Worm (Caenorhabditis elegans) whole organism, L4 larva: ENCODE results near the gene M18.3.

Source experiments
- D1046.2 ChIP-seq: fragments of 200-800 bp; sonication (Bioruptor generic); IDR thresholded peaks from 2 replicates; pipeline ENCODE4 v1.3.6; 2022; ENCODE audit warnings: missing genetic modification characterization, missing compliant biosample characterization
- F26F4.8 ChIP-seq: fragments of 200-800 bp; sonication (Bioruptor generic); conservative IDR thresholded peaks from 2 replicates; pipeline ENCODE4 v1.3.6; 2022; ENCODE audit warnings: missing genetic modification characterization, missing compliant biosample characterization
- F44E2.7 ChIP-seq: fragments of 200-800 bp; sonication (Bioruptor generic); IDR thresholded peaks from 2 replicates; pipeline ENCODE4 v2.1.2; 2022; ENCODE audit warnings: missing genetic modification characterization, missing compliant biosample characterization
- R02D3.7 ChIP-seq: fragments of 150-350 bp; sonication (generic microtip); optimal IDR thresholded peaks from 3 replicates; lab custom pipeline; 2014; ENCODE audit warnings: missing biosample characterization, missing genetic modification characterization
- Y48G9A.11 ChIP-seq: fragments of 200-800 bp; sonication (Bioruptor generic); IDR thresholded peaks from 2 replicates; pipeline ENCODE4 v1.3.6; 2022; ENCODE audit warnings: missing genetic modification reagents, missing genetic modification characterization, missing compliant biosample characterization
- aly-2 ChIP-seq: sonication (generic microtip); optimal IDR thresholded peaks from 2 replicates; lab custom pipeline; 2018; ENCODE audit warnings: missing biosample characterization, missing genetic modification characterization
- arid-1 ChIP-seq: fragments of 200-800 bp; sonication (Bioruptor generic); conservative IDR thresholded peaks from 2 replicates; pipeline ENCODE4 v1.3.6; 2022; ENCODE audit warnings: missing genetic modification reagents, missing genetic modification characterization, missing compliant biosample characterization
- ceh-20 ChIP-seq: fragments of 200-800 bp; sonication (Bioruptor generic); IDR thresholded peaks from 2 replicates; pipeline ENCODE4 v1.3.6; 2022; ENCODE audit warnings: missing genetic modification reagents, missing genetic modification characterization, missing compliant biosample characterization
- ceh-28 ChIP-seq: fragments of 150-350 bp; optimal IDR thresholded peaks from 2 replicates; lab custom pipeline; 2014; ENCODE audit warnings: missing biosample characterization, missing genetic modification reagents, missing genetic modification characterization
- ceh-62 ChIP-seq: sonication (generic microtip); optimal IDR thresholded peaks from 2 replicates; lab custom pipeline; 2017; ENCODE audit warnings: missing biosample characterization, missing genetic modification characterization
- daf-12 ChIP-seq: fragments of 150-350 bp; optimal IDR thresholded peaks from 2 replicates; lab custom pipeline; 2014; ENCODE audit warnings: missing biosample characterization, missing genetic modification reagents, missing genetic modification characterization
- dmd-6 ChIP-seq: fragments of 200-800 bp; sonication (Bioruptor generic); IDR thresholded peaks from 2 replicates; pipeline ENCODE4 v1.3.6; 2022; ENCODE audit warnings: missing genetic modification reagents, missing genetic modification characterization, missing compliant biosample characterization
- dmd-8 ChIP-seq: fragments of 200-800 bp; sonication (Bioruptor generic); IDR thresholded peaks from 2 replicates; pipeline ENCODE4 v1.3.6; 2022; ENCODE audit warnings: missing genetic modification characterization, missing compliant biosample characterization
- dmd-9 ChIP-seq: fragments of 200-800 bp; sonication (Bioruptor generic); IDR thresholded peaks from 2 replicates; pipeline ENCODE4 v1.3.6; 2022; ENCODE audit warnings: missing genetic modification reagents, missing genetic modification characterization, missing compliant biosample characterization
- egl-27 ChIP-seq: sonication (generic microtip); optimal IDR thresholded peaks from 3 replicates; lab custom pipeline; 2017; ENCODE audit warnings: missing biosample characterization, missing genetic modification reagents, missing genetic modification characterization
- egl-43 ChIP-seq: fragments of 200-800 bp; sonication (Bioruptor generic); IDR thresholded peaks from 2 replicates; pipeline ENCODE4 v1.3.6; 2022; ENCODE audit warnings: missing genetic modification reagents, missing genetic modification characterization, missing compliant biosample characterization
- gei-8 ChIP-seq: fragments of 200-800 bp; sonication (Bioruptor generic); optimal IDR thresholded peaks from 2 replicates; lab custom pipeline; 2018; ENCODE audit warnings: mild to moderate bottlenecking, missing genetic modification characterization, missing compliant biosample characterization
- hif-1 ChIP-seq, 2 experiments: sonication (generic microtip); optimal IDR thresholded peaks; 2 replicates each; lab custom pipeline; 2016 to 2017; ENCODE audit warnings: missing compliant biosample characterization in 2 of 2, missing genetic modification characterization in 2 of 2, missing genetic modification reagents in 2 of 2, missing genotype in 2 of 2, mild to moderate bottlenecking in 1 of 2
- hlh-30 ChIP-seq: sonication (generic microtip); optimal IDR thresholded peaks from 2 replicates; lab custom pipeline; 2017; ENCODE audit warnings: antibody characterized with exemption, mild to moderate bottlenecking, missing genetic modification characterization, missing compliant biosample characterization; ENCODE audit not compliant: insufficient read depth
- hmg-1.1 ChIP-seq: fragments of 200-800 bp; sonication (Bioruptor generic); IDR thresholded peaks from 2 replicates; pipeline ENCODE4 v1.3.6; 2022; ENCODE audit warnings: missing genetic modification reagents, missing genetic modification characterization, missing compliant biosample characterization
- lim-7 ChIP-seq: fragments of 200-800 bp; sonication (Bioruptor generic); IDR thresholded peaks from 2 replicates; pipeline ENCODE4 v1.3.6; 2022; ENCODE audit warnings: missing genetic modification characterization, missing compliant biosample characterization
- lin-38 ChIP-seq: fragments of 200-800 bp; sonication (Bioruptor generic); IDR thresholded peaks from 2 replicates; pipeline ENCODE4 v1.3.6; 2022; ENCODE audit warnings: missing genetic modification reagents, missing genetic modification characterization, missing compliant biosample characterization
- lin-39 ChIP-seq: fragments of 150-350 bp; optimal IDR thresholded peaks from 2 replicates; lab custom pipeline; 2014; ENCODE audit warnings: missing biosample characterization, missing genetic modification reagents, missing genetic modification characterization
- lsy-2 ChIP-seq, 2 experiments: fragments of 150-350 bp in 1 of 2; sonication (generic microtip) in 1 of 2; optimal IDR thresholded peaks; 2 replicates each; lab custom pipeline; 2014 to 2017; ENCODE audit warnings: missing biosample characterization in 2 of 2, missing genetic modification characterization in 2 of 2
- madf-5 ChIP-seq, 2 experiments: fragments of 200-800 bp; sonication (Bioruptor generic); IDR thresholded peaks; 2 replicates each; pipeline ENCODE4 v1.3.6; 2022; ENCODE audit warnings: missing compliant biosample characterization in 2 of 2, missing genetic modification characterization in 2 of 2
- mdt-29 ChIP-seq: fragments of 200-800 bp; sonication (Bioruptor generic); IDR thresholded peaks from 2 replicates; pipeline ENCODE4 v1.3.6; 2022; ENCODE audit warnings: missing genetic modification reagents, missing genetic modification characterization, missing compliant biosample characterization
- mep-1 ChIP-seq: fragments of 150-350 bp; sonication (generic microtip); optimal IDR thresholded peaks from 3 replicates; lab custom pipeline; 2014; ENCODE audit warnings: missing biosample characterization, missing genetic modification characterization
- mes-2 ChIP-seq: sonication (generic microtip); optimal IDR thresholded peaks from 2 replicates; lab custom pipeline; 2016; ENCODE audit warnings: missing genotype, mild to moderate bottlenecking, missing genetic modification characterization, missing compliant biosample characterization; ENCODE audit not compliant: poor library complexity, severe bottlenecking
- nhr-28 ChIP-seq: fragments of 150-350 bp; optimal IDR thresholded peaks from 2 replicates; lab custom pipeline; 2014; ENCODE audit warnings: missing biosample characterization, missing genetic modification characterization
- nhr-41 ChIP-seq: fragments of 200-800 bp; sonication (Bioruptor generic); IDR thresholded peaks from 2 replicates; pipeline ENCODE4 v1.3.6; 2022; ENCODE audit warnings: missing genetic modification reagents, missing genetic modification characterization, missing compliant biosample characterization
- nhr-48 ChIP-seq: sonication (generic microtip); optimal IDR thresholded peaks from 2 replicates; lab custom pipeline; 2016; ENCODE audit warnings: mild to moderate bottlenecking, missing genetic modification characterization, missing compliant biosample characterization
- nhr-6 ChIP-seq: fragments of 150-350 bp; optimal IDR thresholded peaks from 2 replicates; lab custom pipeline; 2014; ENCODE audit warnings: missing biosample characterization, missing genetic modification characterization
- nhr-76 ChIP-seq: fragments of 150-350 bp; optimal IDR thresholded peaks from 2 replicates; lab custom pipeline; 2014; ENCODE audit warnings: missing biosample characterization, missing genetic modification characterization
- pha-4 ChIP-seq, 2 experiments: fragments of 150-350 bp in 1 of 2; fragments of 200-800 bp in 1 of 2; sonication (Bioruptor generic) in 1 of 2; IDR thresholded peaks in 1 of 2; optimal IDR thresholded peaks in 1 of 2; 2 replicates each; pipeline versions ENCODE4 v1.3.6 to Lab custom; 2014 to 2022; ENCODE audit warnings: missing genetic modification characterization in 2 of 2, missing genetic modification reagents in 2 of 2, missing biosample characterization in 1 of 2, missing compliant biosample characterization in 1 of 2
- pqm-1 ChIP-seq: sonication (generic microtip); optimal IDR thresholded peaks from 2 replicates; lab custom pipeline; 2017; ENCODE audit warnings: missing biosample characterization, missing genetic modification characterization
- rbr-2 ChIP-seq: sonication (generic microtip); optimal IDR thresholded peaks from 2 replicates; lab custom pipeline; 2016; ENCODE audit warnings: missing genotype, missing genetic modification characterization, missing compliant biosample characterization
- set-16 ChIP-seq: fragments of 200-800 bp; sonication (Bioruptor generic); IDR thresholded peaks from 2 replicates; pipeline ENCODE4 v1.3.6; 2022; ENCODE audit warnings: missing genetic modification reagents, missing genetic modification characterization, missing compliant biosample characterization
- snpc-4 ChIP-seq: fragments of 150-350 bp; optimal IDR thresholded peaks from 2 replicates; lab custom pipeline; 2014; ENCODE audit warnings: missing biosample characterization, missing genetic modification characterization
- tra-1 ChIP-seq: fragments of 200-800 bp; sonication (Bioruptor generic); IDR thresholded peaks from 2 replicates; pipeline ENCODE4 v1.3.6; 2022; ENCODE audit warnings: missing genetic modification reagents, missing genetic modification characterization, missing compliant biosample characterization
- unc-130 ChIP-seq: sonication (generic microtip); optimal IDR thresholded peaks from 2 replicates; lab custom pipeline; 2016; ENCODE audit warnings: missing genetic modification reagents, missing genetic modification characterization, missing compliant biosample characterization
- unc-62 ChIP-seq, 3 experiments: fragments of 150-350 bp in 1 of 3; sonication (generic microtip); optimal IDR thresholded peaks in 2 of 3; peaks in 1 of 3; 1 replicate in 1 of 3; 2 replicates in 2 of 3; lab custom pipeline; 2014 to 2017; ENCODE audit warnings: missing biosample characterization in 3 of 3, missing genetic modification characterization in 3 of 3, missing genetic modification reagents in 3 of 3, missing genotype in 1 of 3
- vab-7 ChIP-seq: fragments of 200-800 bp; sonication (Bioruptor generic); IDR thresholded peaks from 2 replicates; pipeline ENCODE4 v1.3.6; 2022; ENCODE audit warnings: missing genetic modification reagents, missing genetic modification characterization, missing compliant biosample characterization
- zag-1 ChIP-seq: fragments of 150-350 bp; optimal IDR thresholded peaks from 2 replicates; lab custom pipeline; 2014; ENCODE audit warnings: missing biosample characterization, missing genetic modification characterization
- zfp-2 ChIP-seq: sonication (generic microtip); optimal IDR thresholded peaks from 2 replicates; lab custom pipeline; 2016; ENCODE audit warnings: mild to moderate bottlenecking, missing genetic modification characterization, missing compliant biosample characterization
- zfp-3 ChIP-seq: fragments of 200-800 bp; sonication (Bioruptor generic); conservative IDR thresholded peaks from 2 replicates; pipeline ENCODE4 v1.3.6; 2022; ENCODE audit warnings: missing genetic modification reagents, missing genetic modification characterization, missing compliant biosample characterization
- zip-11 ChIP-seq: fragments of 200-800 bp; sonication (Bioruptor generic); IDR thresholded peaks from 2 replicates; pipeline ENCODE4 v1.3.6; 2022; ENCODE audit warnings: missing genetic modification characterization, missing compliant biosample characterization

Gene M18.3

DNA sequence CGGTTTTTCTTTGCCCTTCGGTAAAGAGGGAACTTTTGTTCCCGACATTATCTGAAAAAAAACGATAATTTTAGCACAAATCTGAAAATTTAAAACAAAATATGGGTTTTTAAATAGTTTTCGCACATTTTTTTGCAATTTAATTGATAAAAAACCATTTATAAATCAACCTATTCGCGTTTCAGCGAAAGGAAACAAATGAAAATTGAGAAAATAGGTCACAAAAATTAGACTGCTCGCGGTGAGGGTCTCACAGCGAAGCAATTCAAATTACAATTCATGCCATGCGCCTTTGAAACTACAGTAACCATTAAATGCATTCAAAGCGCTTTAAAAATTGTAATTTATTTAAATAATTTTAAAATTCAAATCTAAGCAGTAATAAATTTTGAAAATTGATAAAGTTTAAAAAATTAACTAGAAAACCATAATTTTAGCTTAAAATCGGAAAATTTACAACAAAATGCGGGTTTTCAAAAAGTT is 48.6 kb downstream of the M18.3 start, which contains the start of gene B0001.7:
TSS of gene B0001.7 (minus strand) at position 51 of the 483 bp plus-strand sequence.
- TF ChIP-seq ceh-20 (GFP tag; lab: Robert Waterston, UW) (no peak), unc-130 (GFP tag; lab: Kevin White, UChicago) (no peak), daf-12 (tag; lab: Kevin White, UChicago) (no peak), F44E2.7 (no peak), set-16 (GFP tag; lab: Robert Waterston, UW) (no peak), F26F4.8 (no peak), dmd-8 (no peak), lim-7 (GFP tag; lab: Robert Waterston, UW) (no peak), lin-39 (tag; lab: Kevin White, UChicago) (no peak)

DNA sequence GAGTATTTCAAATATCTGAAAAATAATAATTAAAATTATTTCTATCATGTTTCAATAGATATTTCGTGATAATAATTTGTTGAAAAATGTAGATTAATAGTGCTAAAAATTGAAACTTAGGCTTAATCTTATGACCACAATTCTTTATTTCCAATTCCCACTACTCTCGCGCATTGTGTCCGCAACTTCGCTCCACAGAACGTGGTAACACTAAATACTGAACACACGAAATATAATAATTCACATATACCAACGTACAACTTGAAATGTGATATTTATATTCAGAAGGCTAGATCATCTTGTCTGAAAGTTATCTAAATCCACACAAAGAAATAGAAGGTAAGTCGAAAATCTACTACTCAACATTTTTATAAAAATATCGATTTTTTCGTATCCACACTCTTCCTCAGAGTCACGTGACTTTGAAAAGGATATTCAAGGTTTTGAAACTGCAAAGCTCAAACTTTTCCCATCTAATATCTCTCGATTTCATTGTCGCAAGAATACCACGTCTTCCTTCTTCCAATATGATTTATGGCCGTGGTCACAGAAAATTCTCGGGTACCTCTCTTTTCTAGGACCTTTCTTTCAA is 51.1 kb downstream of the M18.3 start, which contains the start of gene eri-12:
TSS of gene eri-12 (plus strand) at position 197 of the 592 bp plus-strand sequence.
- TF ChIP-seq dmd-8 = no peak
- no peak for TF ChIP-seq F44E2.7
- TF ChIP-seq nhr-76 (tag; lab: Kevin White, UChicago) = no peak
- TF ChIP-seq lsy-2 (tag; optimal IDR thresholded peaks at IDR 0.05; lab: Kevin White, UChicago) = peak in 1 of 2 experiments; percentile 7
- TF ChIP-seq nhr-28 = peak; percentile 21
- TF ChIP-seq mdt-29 (GFP tag; lab: Robert Waterston, UW) = no peak
- peak; percentile 21 for TF ChIP-seq mes-2
- no peak for TF ChIP-seq aly-2 (tag; lab: Kevin White, UChicago)
- TF ChIP-seq vab-7 (GFP tag; lab: Robert Waterston, UW) = no peak
- TF ChIP-seq ceh-62 (tag; lab: Kevin White, UChicago) = no peak
- no peak for TF ChIP-seq mep-1 (tag; lab: Kevin White, UChicago)
- TF ChIP-seq egl-43 (GFP tag; lab: Robert Waterston, UW) = no peak
- TF ChIP-seq ceh-28 = no peak
- no peak for TF ChIP-seq snpc-4 (tag; lab: Kevin White, UChicago)
- peak; percentile 17; the same call in 1 of the 2 replicates for TF ChIP-seq lin-38
- TF ChIP-seq hlh-30 (tag; lab: Kevin White, UChicago) = peak; percentile 61

DNA sequence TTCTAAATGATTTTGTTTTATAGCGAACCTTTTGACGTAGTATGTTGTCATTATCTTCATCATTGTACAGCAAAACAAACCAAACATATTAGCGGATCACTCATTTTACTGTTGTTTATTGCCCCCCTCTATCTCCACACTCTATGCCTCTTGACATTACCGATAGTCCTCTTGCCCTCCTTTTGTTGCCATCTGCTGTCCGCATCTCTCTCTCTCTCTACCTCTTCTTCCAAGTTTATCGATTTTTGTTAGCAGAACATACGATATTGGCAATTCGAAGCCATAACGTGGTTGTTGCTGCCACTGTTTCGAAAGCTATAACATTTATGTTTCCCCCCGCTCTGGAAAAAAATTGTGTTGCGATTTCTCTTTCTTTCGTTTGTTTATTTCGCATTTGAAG is 52.3 kb downstream of the M18.3 start:
- TF ChIP-seq tra-1 (GFP tag; lab: Robert Waterston, UW) (no peak), rbr-2 (tag; lab: Kevin White, UChicago) (no peak), pqm-1 (no peak), D1046.2 (no peak), nhr-6 (tag; lab: Kevin White, UChicago) (peak; percentile 20), lsy-2 (tag; optimal IDR thresholded peaks at IDR 0.05; lab: Kevin White, UChicago) (no peak), nhr-41 (GFP tag; lab: Robert Waterston, UW) (no peak), mes-2 (peak; percentile 6), lin-39 (tag; lab: Kevin White, UChicago) (no peak), hmg-1.1 (GFP tag; lab: Robert Waterston, UW) (0 out of 2 replicates have a peak, but pooled peaks have one; percentile 29), arid-1 (GFP tag; lab: Robert Waterston, UW) (no peak), zip-11 (GFP tag; lab: Robert Waterston, UW) (no peak), R02D3.7 (tag; lab: Kevin White, UChicago) (no peak), dmd-6 (GFP tag; lab: Robert Waterston, UW) (no peak), gei-8 (GFP tag; lab: Kevin White, UChicago) (no peak), ceh-20 (GFP tag; lab: Robert Waterston, UW) (no peak), zag-1 (tag; lab: Kevin White, UChicago) (no peak), pha-4 (GFP tag; IDR thresholded peaks at IDR 0.05; lab: Robert Waterston, UW) (no peak), pha-4 (tag; optimal IDR thresholded peaks at IDR 0.05; lab: Kevin White, UChicago) (no peak), zfp-3 (no peak), unc-62 (GFP tag; optimal IDR thresholded peaks at IDR 0.05 in 1 of 2; lab: Kevin White, UChicago) (no peak), unc-62 (tag; optimal IDR thresholded peaks at IDR 0.05; lab: Kevin White, UChicago) (no peak), dmd-9 (GFP tag; lab: Robert Waterston, UW) (no peak), madf-5 (GFP tag; IDR thresholded peaks at IDR 0.05; lab: Robert Waterston, UW) (no peak), Y48G9A.11 (no peak), nhr-48 (no peak), egl-27 (no peak), hif-1 (tag; optimal IDR thresholded peaks at IDR 0.05; lab: Kevin White, UChicago) (no peak), zfp-2 (tag; lab: Kevin White, UChicago) (no peak)
